Worm (Caenorhabditis elegans) whole organism, L3 larva: ENCODE measurements around the gene F49C5.3.

Experiments used
- ceh-28 ChIP-seq: fragments of 150-350 bp; optimal IDR thresholded peaks from 2 replicates; lab custom pipeline; 2014; ENCODE audit warnings: missing biosample characterization, missing genetic modification reagents, missing genetic modification characterization
- lin-39 ChIP-seq: fragments of 150-350 bp; optimal IDR thresholded peaks from 2 replicates; lab custom pipeline; 2018; ENCODE audit warnings: missing biosample characterization, missing genetic modification reagents, missing genetic modification characterization
- mdl-1 ChIP-seq: fragments of 150-350 bp; optimal IDR thresholded peaks from 2 replicates; lab custom pipeline; 2014; ENCODE audit warnings: missing biosample characterization, missing genetic modification characterization
- nhr-12 ChIP-seq: fragments of 150-350 bp; optimal IDR thresholded peaks from 2 replicates; lab custom pipeline; 2014; ENCODE audit warnings: missing biosample characterization, missing genetic modification characterization
- sea-2 ChIP-seq: fragments of 150-350 bp; sonication (generic microtip); optimal IDR thresholded peaks from 4 replicates; lab custom pipeline; 2014; ENCODE audit warnings: missing biosample characterization, missing genetic modification reagents, missing genetic modification characterization
- snpc-4 ChIP-seq: fragments of 150-350 bp; optimal IDR thresholded peaks from 2 replicates; lab custom pipeline; 2014; ENCODE audit warnings: missing biosample characterization, missing genetic modification characterization
- unc-62 ChIP-seq: fragments of 150-350 bp; sonication (generic microtip); optimal IDR thresholded peaks from 4 replicates; lab custom pipeline; 2014; ENCODE audit warnings: missing biosample characterization, missing genetic modification reagents, missing genetic modification characterization
- ztf-4 ChIP-seq: fragments of 150-350 bp; optimal IDR thresholded peaks from 2 replicates; lab custom pipeline; 2014; ENCODE audit warnings: missing biosample characterization, missing genetic modification characterization

ce11 chrII:12494556-12495131 is 41.7 kb upstream of the F49C5.3 start, which contains the start of gene col-85:
- TF ChIP-seq nhr-12 (tag; lab: Kevin White, UChicago) (no peak), ztf-4 (no peak), lin-39 (tag; lab: Kevin White, UChicago) (peak; percentile 19), ceh-28 (tag; lab: Kevin White, UChicago) (no peak), mdl-1 (tag; lab: Kevin White, UChicago) (no peak), sea-2 (no peak), snpc-4 (peak; percentile 93), unc-62 (no peak)
